Worm (Caenorhabditis elegans): ENCODE data around the gene ska-3.

ska-3 gene

DNA sequence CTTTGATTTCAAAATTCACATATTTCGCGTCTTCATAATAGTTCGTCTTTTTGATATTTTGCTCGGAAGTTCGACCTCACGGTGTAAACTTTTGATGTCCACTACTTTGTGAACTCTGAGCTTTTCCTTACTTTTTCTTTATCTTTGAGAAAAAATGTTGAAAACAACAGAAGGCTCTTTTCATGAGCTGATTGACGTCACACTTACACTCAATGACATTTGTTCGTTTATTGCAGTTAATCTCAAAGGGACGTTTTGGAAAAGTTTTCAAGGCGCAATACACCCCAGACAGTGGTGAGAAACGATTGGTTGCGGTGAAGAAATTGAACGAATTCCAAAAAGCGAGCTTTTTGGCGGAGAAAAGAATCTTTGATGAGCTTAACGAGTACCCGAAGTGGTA, 49.6 kb downstream of the ska-3 start:
- TF ChIP-seq unc-62 (GFP tag; optimal IDR thresholded peaks at IDR 0.05), result no peak
